Worm (Caenorhabditis elegans) whole organism, L4/young adult: ENCODE measurements around the gene cyp-13A10.

ENCODE experiments used
- W03F9.2 ChIP-seq: fragments of 150-350 bp; optimal IDR thresholded peaks from 2 replicates; lab custom pipeline; 2014; ENCODE audit warnings: missing biosample characterization, missing genetic modification characterization
- dao-5 ChIP-seq: sonication (generic microtip); optimal IDR thresholded peaks from 2 replicates; lab custom pipeline; 2016; ENCODE audit warnings: missing genotype, missing genetic modification characterization, moderate library complexity, missing compliant biosample characterization
- him-1 ChIP-seq: sonication (generic microtip); optimal IDR thresholded peaks from 2 replicates; lab custom pipeline; 2016; ENCODE audit warnings: missing genotype, missing genetic modification reagents, missing genetic modification characterization, missing compliant biosample characterization

cyp-13A10 gene

ce11 chrII:9679842-9680241 is 17.2 kb upstream of the cyp-13A10 start:
- TF ChIP-seq W03F9.2 (tag; lab: Kevin White, UChicago) (no peak), him-1 (no peak), dao-5 (no peak)

DNA sequence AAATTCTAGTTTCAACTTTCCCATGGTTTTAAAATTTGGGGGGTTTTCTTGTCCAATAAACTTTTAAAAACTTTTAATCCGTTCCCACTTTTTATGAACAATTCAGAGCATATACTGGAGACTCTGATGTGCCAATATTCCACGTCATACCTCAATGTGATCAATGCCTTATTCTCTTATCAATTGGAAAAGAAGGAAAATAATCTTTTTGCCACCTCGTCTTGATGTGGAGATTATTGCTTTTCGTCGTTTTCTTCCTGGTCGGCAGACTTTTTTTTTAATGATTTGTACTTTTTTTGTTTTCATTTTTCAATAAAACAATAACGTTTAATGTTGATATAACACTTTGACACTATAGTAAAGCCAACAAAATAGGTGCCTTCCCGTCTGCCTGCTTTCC is 14.8 kb upstream of the cyp-13A10 start:
- TF ChIP-seq dao-5 = no peak
- TF ChIP-seq W03F9.2 (tag; lab: Kevin White, UChicago) = no peak
- no peak for TF ChIP-seq him-1

ce11 chrII:9674678-9675077 is 12.0 kb upstream of the cyp-13A10 start, which contains the start of gene arc-1:
TSS of gene arc-1 (plus strand) at chrII:9674978.
- TF ChIP-seq him-1 (no peak), W03F9.2 (tag; lab: Kevin White, UChicago) (no peak), dao-5 (no peak)

DNA sequence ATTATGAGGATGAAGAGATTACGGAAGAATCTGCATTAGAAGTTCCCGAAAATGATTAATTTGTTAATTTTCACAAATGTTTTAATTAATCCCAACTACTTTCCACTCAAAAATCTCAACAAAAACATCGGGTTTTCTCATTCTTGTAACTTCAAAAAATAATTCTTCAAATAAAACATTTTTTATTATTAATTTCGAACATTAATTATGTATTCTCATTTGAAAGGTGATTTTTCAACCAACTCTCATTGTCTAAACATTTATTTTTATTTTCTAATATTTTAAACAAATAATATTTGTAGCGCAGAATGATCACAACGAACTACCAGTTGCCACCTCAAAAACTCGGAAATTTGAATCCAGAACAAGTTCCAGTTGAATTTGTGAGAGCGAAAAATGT is 8.6 kb upstream of the cyp-13A10 start, which contains the start of gene ZK1320.7:
Gene ZK1320.7, plus strand, starts transcription at position 301 of the 400 bp plus-strand sequence.
- no peak for TF ChIP-seq him-1
- no peak for TF ChIP-seq W03F9.2 (tag; lab: Kevin White, UChicago)
- no peak for TF ChIP-seq dao-5

DNA sequence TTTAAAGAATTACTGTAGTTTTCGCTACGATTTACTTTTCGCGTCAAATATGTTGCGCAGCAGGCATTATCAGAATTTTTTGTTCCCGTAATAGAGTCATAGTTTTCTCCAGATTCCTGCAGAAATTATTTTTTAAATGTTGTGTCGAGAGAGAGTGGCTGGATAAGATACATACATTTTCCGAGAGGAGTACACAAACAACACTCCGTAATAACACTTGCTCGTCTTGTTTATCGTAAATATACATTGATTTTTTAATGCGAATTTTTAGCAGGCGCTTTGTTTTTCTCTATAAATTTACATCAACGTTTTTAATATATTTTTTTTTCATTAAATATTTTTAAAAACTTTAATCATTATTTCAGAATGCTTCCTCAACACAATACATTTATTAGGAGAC is 6.3 kb upstream of the cyp-13A10 start, which contains the start of gene taf-8:
Gene taf-8, plus strand, starts transcription at position 360 of the 400 bp plus-strand sequence.
- no peak for TF ChIP-seq him-1
- TF ChIP-seq W03F9.2 (tag; lab: Kevin White, UChicago) = peak; percentile 16
- TF ChIP-seq dao-5 = no peak

ce11 chrII:9667382-9667781 is 4.7 kb upstream of the cyp-13A10 start, which contains the start of gene ZK1320.11:
TSS of gene ZK1320.11 (plus strand) at chrII:9667624.
- no peak for TF ChIP-seq him-1
- TF ChIP-seq W03F9.2 (tag; lab: Kevin White, UChicago) = no peak
- TF ChIP-seq dao-5 = no peak

ce11 chrII:9665577-9665976 is 2.9 kb upstream of the cyp-13A10 start, which contains the start of gene ZK1320.5:
TSS of gene ZK1320.5 (minus strand) at chrII:9665677.
- TF ChIP-seq dao-5 = no peak
- TF ChIP-seq W03F9.2 (tag; lab: Kevin White, UChicago) = no peak
- no peak for TF ChIP-seq him-1

DNA sequence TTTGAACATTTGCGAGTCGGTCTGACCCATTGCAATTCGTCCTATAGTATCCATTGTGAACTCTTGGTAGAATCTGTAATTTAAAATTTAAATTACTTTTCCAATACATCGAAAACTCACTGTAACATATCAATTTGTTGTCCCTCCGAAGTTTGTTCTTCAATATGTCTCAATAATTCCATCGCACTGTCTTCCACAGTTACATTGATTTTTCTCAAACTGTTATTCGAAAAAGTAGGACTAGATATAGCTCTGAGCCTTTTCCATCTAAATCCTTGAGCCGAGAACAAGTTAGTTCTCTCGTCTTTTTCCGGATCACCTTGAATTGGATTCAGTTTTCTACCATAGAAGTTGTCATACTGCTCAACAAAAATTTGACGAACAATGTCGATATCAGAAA is 524 bp downstream of the cyp-13A10 start:
- TF ChIP-seq him-1 = no peak
- no peak for TF ChIP-seq dao-5
- TF ChIP-seq W03F9.2 (tag; lab: Kevin White, UChicago) = no peak

ce11 chrII:9660379-9660778 is 2.3 kb downstream of the cyp-13A10 start, which contains the start of gene ZK1320.3:
TSS of gene ZK1320.3 (minus strand) at chrII:9660419.
- TF ChIP-seq W03F9.2 (tag; lab: Kevin White, UChicago) (no peak), him-1 (no peak), dao-5 (no peak)

ce11 chrII:9658915-9659314 is 3.8 kb downstream of the cyp-13A10 start, which contains the start of gene ZK1320.2:
TSS of gene ZK1320.2 (minus strand) at chrII:9659002.
- TF ChIP-seq W03F9.2 (tag; lab: Kevin White, UChicago) (no peak), him-1 (no peak), dao-5 (no peak)

ce11 chrII:9656210-9656755 is 6.4 kb downstream of the cyp-13A10 start, which contains the start of gene gstk-1:
TSS of gene gstk-1 (plus strand) at chrII:9656705.
- TF ChIP-seq dao-5 (no peak), W03F9.2 (tag; lab: Kevin White, UChicago) (no peak), him-1 (no peak)

DNA sequence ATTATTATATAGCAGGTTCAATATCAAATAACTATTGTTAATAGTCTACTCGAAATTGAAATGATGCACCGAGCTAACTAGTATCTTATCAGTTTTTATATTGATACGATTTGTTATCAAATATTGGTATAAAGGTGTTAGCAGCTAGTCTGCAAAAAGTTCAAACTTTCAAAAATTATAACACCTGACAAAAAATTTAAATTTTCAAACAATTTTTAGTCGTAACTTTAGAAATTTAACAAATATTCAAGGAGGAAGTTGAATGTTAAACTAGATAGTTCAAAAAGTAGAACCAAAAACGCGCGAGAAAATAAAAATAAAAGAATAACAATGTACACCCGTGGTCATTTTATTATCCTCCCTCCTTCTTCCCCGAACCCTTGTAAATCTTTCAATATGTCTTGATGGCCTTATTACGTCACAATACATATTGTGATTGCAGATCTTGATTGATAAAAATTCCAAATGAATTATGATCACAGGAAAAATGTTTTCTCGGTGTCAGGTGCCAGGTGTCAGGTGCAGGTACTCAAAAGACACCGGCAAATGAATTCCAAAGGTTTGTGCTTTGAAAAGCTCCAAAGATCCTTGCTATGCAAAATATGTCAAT is 7.0 kb downstream of the cyp-13A10 start, which contains the start of gene ZK1307.1:
Gene ZK1307.1, minus strand, starts transcription at position 51 of the 610 bp plus-strand sequence.
- TF ChIP-seq dao-5 (no peak), him-1 (no peak), W03F9.2 (tag; lab: Kevin White, UChicago) (no peak)

DNA sequence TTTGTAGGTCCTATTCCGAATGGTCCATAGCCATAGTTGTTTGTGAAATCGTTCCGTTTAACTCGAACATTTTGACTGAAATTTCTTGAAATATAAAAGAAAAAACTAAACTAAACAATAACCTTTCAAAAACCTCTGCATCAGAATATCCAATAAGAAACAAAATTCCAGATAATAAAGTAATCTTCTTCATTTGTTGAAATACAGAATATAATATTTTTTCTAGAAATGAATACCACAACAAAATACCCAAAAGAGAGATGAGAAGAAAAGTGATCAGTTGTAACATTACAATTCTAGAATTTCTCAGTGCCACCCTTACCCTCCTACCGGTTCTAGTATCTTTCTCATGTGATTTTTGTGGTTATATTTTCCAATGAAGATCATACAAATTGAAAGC is 9.0 kb downstream of the cyp-13A10 start, which contains the start of gene ZK1307.2:
Gene ZK1307.2, minus strand, starts transcription at position 274 of the 400 bp plus-strand sequence.
- TF ChIP-seq W03F9.2 (tag; lab: Kevin White, UChicago) (no peak), him-1 (no peak), dao-5 (no peak)

DNA sequence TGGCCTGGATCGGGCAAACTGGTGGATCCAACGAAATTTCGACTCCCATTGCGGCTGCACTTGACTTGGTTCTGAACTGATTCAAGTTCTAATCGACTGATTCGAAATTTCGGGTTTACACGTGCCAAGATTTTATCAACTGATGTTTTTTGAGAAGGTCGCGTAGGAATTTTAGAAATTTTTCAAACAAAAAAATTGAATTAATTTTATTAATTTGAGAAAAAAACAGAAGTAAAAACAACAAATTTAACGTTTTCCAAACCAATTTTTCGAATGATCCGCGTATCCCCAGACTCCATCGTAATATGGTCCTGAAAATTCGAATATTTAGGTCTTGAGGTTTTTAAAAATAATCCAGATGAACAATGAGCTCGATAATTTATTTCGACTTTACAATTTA is 9.8 kb downstream of the cyp-13A10 start, which contains the start of gene ZK1307.3:
Gene ZK1307.3, minus strand, starts transcription at position 101 of the 400 bp plus-strand sequence.
- TF ChIP-seq him-1 (no peak), dao-5 (no peak), W03F9.2 (tag; lab: Kevin White, UChicago) (no peak)

DNA sequence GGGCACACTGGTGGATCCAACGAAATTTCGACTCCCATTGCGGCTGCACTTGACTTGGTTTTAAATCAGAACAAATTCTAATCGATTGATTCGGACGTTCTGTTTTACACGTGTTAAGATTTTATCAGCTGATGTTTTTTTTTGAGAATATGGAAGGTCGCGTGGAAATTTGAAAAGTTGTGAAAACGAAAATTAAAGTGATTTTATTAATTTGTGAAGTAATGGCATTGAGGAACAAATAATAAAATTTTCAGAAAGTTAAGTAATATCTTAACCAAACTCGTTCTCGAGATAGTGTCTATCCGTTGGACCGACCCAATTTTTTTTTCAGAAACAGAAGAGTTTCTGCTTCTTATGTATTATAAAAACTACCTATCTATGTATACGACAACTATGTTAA is 11.0 kb downstream of the cyp-13A10 start, which contains the start of gene ZK1307.4:
Gene ZK1307.4, minus strand, starts transcription at position 101 of the 400 bp plus-strand sequence.
- no peak for TF ChIP-seq him-1
- no peak for TF ChIP-seq W03F9.2 (tag; lab: Kevin White, UChicago)
